Worm (Caenorhabditis elegans) whole organism, mixed stage, embryonic: Measurements from ENCODE around the gene K09C8.7.

Source experiments
- ham-2 ChIP-seq: fragments of 200-800 bp; sonication (Bioruptor generic); optimal IDR thresholded peaks from 2 replicates; lab custom pipeline; 2018; ENCODE audit warnings: mild to moderate bottlenecking, missing genetic modification characterization, missing compliant biosample characterization
- nhr-12 ChIP-seq: fragments of 150-350 bp; optimal IDR thresholded peaks from 2 replicates; lab custom pipeline; 2014; ENCODE audit warnings: missing biosample characterization, missing genetic modification characterization
- nhr-237 ChIP-seq: fragments of 150-350 bp; optimal IDR thresholded peaks from 2 replicates; lab custom pipeline; 2014; ENCODE audit warnings: missing biosample characterization, missing genetic modification characterization
- pha-4 ChIP-seq: fragments of 150-350 bp; optimal IDR thresholded peaks from 2 replicates; lab custom pipeline; 2018; ENCODE audit warnings: missing biosample characterization, missing genetic modification reagents, missing genetic modification characterization

- TF ChIP-seq nhr-12 (tag; lab: Kevin White, UChicago) (no peak), nhr-237 (tag; lab: Kevin White, UChicago) (no peak), pha-4 (tag; lab: Kevin White, UChicago) (no peak), ham-2 (GFP tag; lab: Kevin White, UChicago) (no peak)
These were observed 15.1 kb upstream of the K09C8.7 start, which contains the start of gene lge-1 for ce11 chrX:10966251-10966650.
